Worm (Caenorhabditis elegans) whole organism, L3 larva: ENCODE measurements around the gene F01F1.15.

Source experiments
- ZK546.5 ChIP-seq: sonication (generic microtip); optimal IDR thresholded peaks from 2 replicates; lab custom pipeline; 2017; ENCODE audit warnings: missing biosample characterization, missing genetic modification characterization
- ama-1 ChIP-seq: fragments of 150-350 bp; optimal IDR thresholded peaks from 2 replicates; lab custom pipeline; 2018
- ceh-28 ChIP-seq: fragments of 150-350 bp; optimal IDR thresholded peaks from 2 replicates; lab custom pipeline; 2014; ENCODE audit warnings: missing biosample characterization, missing genetic modification reagents, missing genetic modification characterization
- egl-5 ChIP-seq: fragments of 150-350 bp; optimal IDR thresholded peaks from 2 replicates; lab custom pipeline; 2017; ENCODE audit warnings: missing biosample characterization, missing genetic modification reagents, missing genetic modification characterization, inconsistent platforms
- elt-1 ChIP-seq: fragments of 150-350 bp; optimal IDR thresholded peaks from 2 replicates; lab custom pipeline; 2014; ENCODE audit warnings: missing biosample characterization, missing genetic modification characterization
- elt-2 ChIP-seq: sonication (generic microtip); optimal IDR thresholded peaks from 2 replicates; lab custom pipeline; 2016; ENCODE audit warnings: missing genetic modification reagents, mild to moderate bottlenecking, missing genetic modification characterization, missing compliant biosample characterization
- fos-1 ChIP-seq: fragments of 150-350 bp; optimal IDR thresholded peaks from 2 replicates; lab custom pipeline; 2014; ENCODE audit warnings: missing biosample characterization, missing genetic modification characterization
- hmg-11 ChIP-seq: sonication (generic microtip); optimal IDR thresholded peaks from 2 replicates; lab custom pipeline; 2016; ENCODE audit warnings: missing genetic modification characterization, missing compliant biosample characterization
- jun-1 ChIP-seq: fragments of 150-350 bp; optimal IDR thresholded peaks from 2 replicates; lab custom pipeline; 2014; ENCODE audit warnings: missing biosample characterization, missing genetic modification reagents, missing genetic modification characterization
- lin-15B ChIP-seq: fragments of 150-350 bp; optimal IDR thresholded peaks from 2 replicates; lab custom pipeline; 2014; ENCODE audit warnings: missing biosample characterization, missing genetic modification characterization
- lin-39 ChIP-seq: fragments of 150-350 bp; optimal IDR thresholded peaks from 2 replicates; lab custom pipeline; 2018; ENCODE audit warnings: missing biosample characterization, missing genetic modification reagents, missing genetic modification characterization
- lsy-12 ChIP-seq: sonication (generic microtip); optimal IDR thresholded peaks from 2 replicates; lab custom pipeline; 2016; ENCODE audit warnings: mild to moderate bottlenecking, missing genetic modification characterization, missing compliant biosample characterization
- mdl-1 ChIP-seq: fragments of 150-350 bp; optimal IDR thresholded peaks from 2 replicates; lab custom pipeline; 2014; ENCODE audit warnings: missing biosample characterization, missing genetic modification characterization
- mml-1 ChIP-seq: fragments of 150-350 bp; sonication (generic microtip); optimal IDR thresholded peaks from 3 replicates; lab custom pipeline; 2014; ENCODE audit warnings: missing biosample characterization, missing genetic modification characterization
- nfya-1 ChIP-seq: sonication (generic microtip); optimal IDR thresholded peaks from 2 replicates; lab custom pipeline; 2017; ENCODE audit warnings: missing genetic modification characterization, mild to moderate bottlenecking, missing compliant biosample characterization, antibody characterized with exemption, moderate library complexity; ENCODE audit not compliant: insufficient read depth
- nhr-12 ChIP-seq: fragments of 150-350 bp; optimal IDR thresholded peaks from 2 replicates; lab custom pipeline; 2014; ENCODE audit warnings: missing biosample characterization, missing genetic modification characterization
- nhr-23 ChIP-seq: fragments of 150-350 bp; optimal IDR thresholded peaks from 2 replicates; lab custom pipeline; 2014; ENCODE audit warnings: missing biosample characterization, missing genetic modification reagents, missing genetic modification characterization
- nhr-25 ChIP-seq: sonication (generic microtip); optimal IDR thresholded peaks from 2 replicates; lab custom pipeline; 2017; ENCODE audit warnings: missing biosample characterization, missing genetic modification characterization
- nhr-43 ChIP-seq: sonication (generic microtip); optimal IDR thresholded peaks from 2 replicates; lab custom pipeline; 2016; ENCODE audit warnings: mild to moderate bottlenecking, missing genetic modification characterization, missing compliant biosample characterization; ENCODE audit not compliant: poor library complexity, severe bottlenecking
- nhr-67 ChIP-seq: fragments of 150-350 bp; optimal IDR thresholded peaks from 2 replicates; lab custom pipeline; 2014; ENCODE audit warnings: missing biosample characterization, missing genetic modification characterization
- nhr-76 ChIP-seq: fragments of 150-350 bp; sonication (generic microtip); optimal IDR thresholded peaks from 5 replicates; lab custom pipeline; 2014; ENCODE audit warnings: missing biosample characterization, missing genetic modification characterization
- pha-4 ChIP-seq: fragments of 150-350 bp; optimal IDR thresholded peaks from 2 replicates; lab custom pipeline; 2014; ENCODE audit warnings: missing biosample characterization, missing genetic modification reagents, missing genetic modification characterization
- pqm-1 ChIP-seq: fragments of 150-350 bp; optimal IDR thresholded peaks from 2 replicates; lab custom pipeline; 2017; ENCODE audit warnings: missing biosample characterization, missing genetic modification characterization, inconsistent platforms
- skn-1 ChIP-seq: fragments of 150-350 bp; optimal IDR thresholded peaks from 2 replicates; lab custom pipeline; 2014; ENCODE audit warnings: missing biosample characterization, missing genetic modification characterization
- snpc-4 ChIP-seq: fragments of 150-350 bp; optimal IDR thresholded peaks from 2 replicates; lab custom pipeline; 2014; ENCODE audit warnings: missing biosample characterization, missing genetic modification characterization
- tbx-2 ChIP-seq: sonication (generic microtip); optimal IDR thresholded peaks from 2 replicates; lab custom pipeline; 2016; ENCODE audit warnings: mild to moderate bottlenecking, missing genetic modification characterization, missing compliant biosample characterization
- unc-62 ChIP-seq: fragments of 150-350 bp; sonication (generic microtip); optimal IDR thresholded peaks from 4 replicates; lab custom pipeline; 2014; ENCODE audit warnings: missing biosample characterization, missing genetic modification reagents, missing genetic modification characterization
- zag-1 ChIP-seq: fragments of 150-350 bp; optimal IDR thresholded peaks from 2 replicates; lab custom pipeline; 2014; ENCODE audit warnings: missing biosample characterization, missing genetic modification characterization

The F01F1.15 gene

DNA sequence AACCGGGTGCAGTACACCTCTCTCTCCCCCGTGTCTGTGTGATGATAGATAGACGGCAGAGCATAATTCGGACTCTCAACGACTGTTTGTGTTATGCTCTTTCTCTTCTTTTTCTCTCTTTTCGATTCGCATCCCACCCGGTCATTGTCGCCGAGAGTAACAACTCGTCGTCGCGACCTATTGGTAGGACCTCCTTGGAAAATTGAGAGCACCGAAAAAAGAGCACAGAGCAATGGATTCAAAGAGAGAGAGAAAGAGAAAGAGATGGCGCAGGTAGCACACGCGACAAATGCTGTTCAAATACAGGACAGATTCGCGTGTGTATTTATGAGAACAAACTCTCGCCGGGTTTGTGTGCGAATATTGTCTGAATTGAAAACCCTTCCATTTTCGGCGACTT, 25.7 kb downstream of the F01F1.15 start:
- peak; percentile 71 for TF ChIP-seq pha-4 (tag; lab: Kevin White, UChicago)
- TF ChIP-seq skn-1 (tag; lab: Kevin White, UChicago): no peak
- no peak for TF ChIP-seq ama-1
- peak; percentile 21 for TF ChIP-seq lin-39 (tag; lab: Kevin White, UChicago)
- no peak for TF ChIP-seq nhr-23 (tag; lab: Kevin White, UChicago)
- no peak for TF ChIP-seq lin-15B (tag; lab: Kevin White, UChicago)

DNA sequence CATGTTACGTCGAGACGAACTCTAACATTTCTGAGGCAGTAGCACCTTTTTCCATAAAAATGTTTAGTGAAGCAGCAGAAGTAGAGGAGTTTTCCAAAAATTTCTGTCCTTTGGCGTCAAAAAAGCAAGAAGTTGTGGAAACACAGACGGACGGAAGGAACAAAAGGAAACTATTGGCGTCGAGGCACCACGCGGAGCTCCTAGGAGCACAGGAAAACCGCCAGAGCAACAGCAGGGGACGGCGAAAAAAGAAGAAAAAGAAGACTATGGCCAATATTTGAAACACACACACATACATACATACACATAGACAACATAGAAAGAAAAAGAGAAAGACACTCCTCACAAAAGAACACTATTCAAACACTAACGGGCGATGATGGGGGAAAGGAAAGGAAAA, 26.4 kb downstream of the F01F1.15 start:
- TF ChIP-seq elt-2 (tag; lab: Kevin White, UChicago) (no peak), nhr-25 (no peak), nhr-43 (tag; lab: Kevin White, UChicago) (no peak), zag-1 (tag; lab: Kevin White, UChicago) (no peak), pqm-1 (tag; lab: Kevin White, UChicago) (no peak), nhr-23 (tag; lab: Kevin White, UChicago) (no peak), mdl-1 (no peak), egl-5 (tag; lab: Kevin White, UChicago) (no peak), hmg-11 (tag; lab: Kevin White, UChicago) (peak; percentile 7), nfya-1 (tag; lab: Kevin White, UChicago) (peak; percentile 23), nhr-12 (no peak), elt-1 (tag; lab: Kevin White, UChicago) (no peak), pha-4 (tag; lab: Kevin White, UChicago) (peak; percentile 60), lsy-12 (no peak)

DNA sequence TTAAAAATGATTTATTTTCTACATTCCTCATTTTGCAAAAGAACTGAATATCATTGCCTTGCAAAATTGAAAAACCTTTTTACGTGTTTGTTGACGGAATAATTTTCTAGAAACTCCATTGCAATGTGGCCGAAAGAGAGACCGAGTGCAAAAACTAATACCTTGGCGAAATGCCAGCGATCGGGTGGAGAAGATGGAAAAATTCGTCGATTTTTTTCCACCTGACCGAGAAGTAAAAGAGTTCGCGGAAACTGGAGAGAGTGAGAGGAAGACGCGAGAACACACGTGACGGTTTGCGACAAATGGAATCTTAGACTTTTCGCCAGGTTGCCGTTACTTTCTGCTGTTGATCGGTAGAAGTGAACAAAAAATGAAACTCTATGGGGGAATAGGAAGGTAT, 27.7 kb downstream of the F01F1.15 start:
- TF ChIP-seq jun-1 (tag; lab: Kevin White, UChicago): peak; percentile 23
- TF ChIP-seq mdl-1: peak; percentile 8
- TF ChIP-seq tbx-2: no peak
- TF ChIP-seq nhr-23 (tag; lab: Kevin White, UChicago): peak; percentile 56
- no peak for TF ChIP-seq skn-1 (tag; lab: Kevin White, UChicago)
- TF ChIP-seq nhr-76 (tag; lab: Kevin White, UChicago): no peak
- TF ChIP-seq lsy-12: no peak
- TF ChIP-seq nfya-1 (tag; lab: Kevin White, UChicago): peak; percentile 17
- TF ChIP-seq nhr-25: peak; percentile 74
- TF ChIP-seq egl-5 (tag; lab: Kevin White, UChicago): peak; percentile 20
- no peak for TF ChIP-seq elt-1 (tag; lab: Kevin White, UChicago)
- peak; percentile 3 for TF ChIP-seq hmg-11 (tag; lab: Kevin White, UChicago)
- peak; percentile 53 for TF ChIP-seq pha-4 (tag; lab: Kevin White, UChicago)
- TF ChIP-seq mml-1: no peak
- TF ChIP-seq nhr-67: no peak
- TF ChIP-seq ZK546.5 (tag; lab: Kevin White, UChicago): no peak
- TF ChIP-seq fos-1 (tag; lab: Kevin White, UChicago): no peak

DNA sequence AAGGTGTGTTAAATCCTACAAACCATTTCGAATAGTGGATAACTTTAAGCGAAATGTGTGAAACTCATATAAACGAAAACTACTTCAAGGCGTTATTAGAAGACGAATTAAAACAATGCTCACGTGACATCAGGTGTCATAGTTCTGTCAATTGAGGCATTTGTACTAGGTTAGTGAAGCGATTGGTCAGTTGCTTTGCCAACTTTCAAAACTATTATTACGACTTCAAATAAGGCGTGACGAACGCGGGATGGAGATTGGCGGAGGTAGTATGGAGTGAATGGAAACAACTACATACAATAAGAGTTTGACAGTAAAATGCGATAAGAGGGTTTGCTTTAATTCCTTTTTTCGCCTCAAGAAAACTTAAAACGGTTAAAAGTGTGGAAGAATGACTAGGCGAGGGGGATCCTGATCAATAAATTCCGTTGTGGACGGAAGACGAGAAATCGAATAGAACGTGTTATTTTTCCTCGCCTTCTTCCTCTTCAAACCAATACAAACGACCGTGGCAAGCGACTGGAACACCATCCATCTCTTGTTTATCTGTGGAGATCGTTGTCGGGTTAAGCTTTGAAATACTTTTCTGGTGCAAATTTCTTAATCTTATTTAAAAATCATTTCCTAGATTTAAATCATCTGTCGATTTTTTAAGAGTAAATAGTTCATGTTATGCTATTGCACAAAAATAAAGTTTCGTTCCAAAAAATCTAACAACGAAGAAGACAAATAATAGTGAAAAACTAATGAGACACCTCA, 28.3 kb downstream of the F01F1.15 start:
- no peak for TF ChIP-seq snpc-4 (tag; lab: Kevin White, UChicago)
- peak; percentile 62 for TF ChIP-seq elt-1 (tag; lab: Kevin White, UChicago)
- no peak for TF ChIP-seq pha-4 (tag; lab: Kevin White, UChicago)
- TF ChIP-seq ceh-28 (tag; lab: Kevin White, UChicago): no peak
- peak; percentile 50 for TF ChIP-seq ama-1
- TF ChIP-seq, all 47 proteins: peak for 2

DNA sequence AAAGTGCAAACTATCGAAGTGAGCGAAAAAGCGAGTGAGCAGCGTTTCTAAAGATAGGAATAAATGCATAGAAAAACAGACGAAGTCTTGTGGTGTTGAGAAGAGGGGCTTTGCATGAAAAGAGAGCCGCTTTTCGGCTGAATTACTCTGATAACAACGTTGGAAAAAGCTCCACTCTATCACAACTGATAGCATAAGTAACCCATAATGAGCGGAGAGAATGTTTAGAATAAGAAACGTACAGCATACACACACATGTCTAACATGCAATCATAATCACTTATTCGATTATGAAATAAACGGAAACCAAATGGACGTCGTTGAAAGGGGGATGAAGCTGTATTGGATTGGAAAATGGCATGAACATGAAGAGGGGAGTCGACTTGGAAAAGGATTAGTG, 29.1 kb downstream of the F01F1.15 start:
- TF ChIP-seq unc-62 (GFP tag; lab: Kevin White, UChicago) (no peak), pqm-1 (tag; lab: Kevin White, UChicago) (peak; percentile 61), nhr-76 (tag; lab: Kevin White, UChicago) (no peak), elt-2 (tag; lab: Kevin White, UChicago) (peak; percentile 75)

DNA sequence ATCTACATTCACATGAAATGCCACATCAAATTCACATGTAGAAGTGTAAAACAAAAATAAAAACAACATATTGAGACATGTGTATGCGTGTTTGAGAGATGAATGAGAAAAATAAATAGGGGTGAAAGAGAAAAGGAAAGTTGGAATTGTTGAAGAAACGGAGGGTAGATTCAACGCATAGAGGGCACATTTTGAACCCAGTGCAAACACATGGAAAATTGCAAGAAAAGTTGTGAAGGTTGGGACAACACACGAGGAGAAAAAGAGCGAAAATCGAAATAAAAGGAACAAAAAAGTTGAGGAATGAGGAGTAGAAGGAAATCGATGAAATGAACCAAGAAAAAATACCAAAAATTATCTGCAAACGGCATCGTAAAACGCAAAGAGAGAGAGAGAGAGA, 29.7 kb downstream of the F01F1.15 start:
- TF ChIP-seq snpc-4 (tag; lab: Kevin White, UChicago) (no peak), elt-2 (tag; lab: Kevin White, UChicago) (no peak), nhr-76 (tag; lab: Kevin White, UChicago) (no peak), mml-1 (peak; percentile 36)
